Worm (Caenorhabditis elegans) whole organism, mixed stage, embryonic: ENCODE measurements around the gene pkn-1.

ENCODE experiments used
- ceh-39 ChIP-seq: fragments of 150-350 bp; optimal IDR thresholded peaks from 2 replicates; lab custom pipeline; 2014; ENCODE audit warnings: missing biosample characterization, missing genetic modification characterization
- elt-1 ChIP-seq: sonication (generic microtip); optimal IDR thresholded peaks from 2 replicates; lab custom pipeline; 2017; ENCODE audit warnings: missing genetic modification characterization, mild to moderate bottlenecking, missing compliant biosample characterization, antibody characterized with exemption, moderate library complexity, borderline replicate concordance; ENCODE audit not compliant: insufficient read depth
- elt-3 ChIP-seq: fragments of 150-350 bp; optimal IDR thresholded peaks from 2 replicates; lab custom pipeline; 2014; ENCODE audit warnings: missing biosample characterization, missing genetic modification characterization
- nhr-237 ChIP-seq: fragments of 150-350 bp; optimal IDR thresholded peaks from 2 replicates; lab custom pipeline; 2014; ENCODE audit warnings: missing biosample characterization, missing genetic modification characterization
- nhr-76 ChIP-seq: sonication (generic microtip); optimal IDR thresholded peaks from 2 replicates; lab custom pipeline; 2017; ENCODE audit warnings: missing biosample characterization, missing genetic modification characterization
- snpc-4 ChIP-seq: fragments of 150-350 bp; optimal IDR thresholded peaks from 2 replicates; lab custom pipeline; 2014; ENCODE audit warnings: missing biosample characterization, missing genetic modification characterization
- unc-39 ChIP-seq: fragments of 150-350 bp; optimal IDR thresholded peaks from 2 replicates; lab custom pipeline; 2014; ENCODE audit warnings: missing biosample characterization, missing genetic modification characterization

DNA sequence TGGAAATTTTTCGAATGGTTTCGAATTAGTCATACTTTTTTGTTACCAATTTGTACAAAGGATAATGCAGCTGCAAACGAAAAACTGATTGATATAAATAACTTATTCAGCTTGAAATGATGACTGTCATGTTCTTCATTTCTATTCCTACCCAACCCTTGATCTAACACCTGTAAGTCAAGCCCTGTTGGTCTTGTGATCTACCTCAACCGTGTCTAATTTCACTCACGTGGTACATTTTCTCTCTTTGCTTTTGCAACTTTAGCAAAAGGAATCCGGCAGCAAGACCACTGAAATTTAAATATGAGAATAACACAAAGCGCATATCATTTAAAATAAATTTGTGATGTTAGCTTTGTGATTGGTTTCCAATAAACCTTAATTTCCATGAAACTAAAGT lies 7.0 kb downstream of the pkn-1 start:
- no peak for TF ChIP-seq elt-1 (tag; lab: Kevin White, UChicago)
- no peak for TF ChIP-seq nhr-76
- no peak for TF ChIP-seq nhr-237 (tag; lab: Kevin White, UChicago)
- no peak for TF ChIP-seq ceh-39 (tag; lab: Kevin White, UChicago)
- TF ChIP-seq unc-39 (tag; lab: Kevin White, UChicago): no peak
- TF ChIP-seq snpc-4 (tag; lab: Kevin White, UChicago): no peak
- TF ChIP-seq elt-3: no peak
